Worm (Caenorhabditis elegans) whole organism, L1 larva: ENCODE measurements around the gene srh-291.

Source experiments
- ceh-63 ChIP-seq: fragments of 200-800 bp; sonication (Bioruptor generic); optimal IDR thresholded peaks from 2 replicates; lab custom pipeline; 2018; ENCODE audit warnings: mild to moderate bottlenecking, missing genetic modification characterization, missing compliant biosample characterization
- jun-1 ChIP-seq: fragments of 150-350 bp; optimal IDR thresholded peaks from 2 replicates; lab custom pipeline; 2014; ENCODE audit warnings: missing biosample characterization, missing genetic modification reagents, missing genetic modification characterization
- nhr-12 ChIP-seq: sonication (generic microtip); optimal IDR thresholded peaks from 2 replicates; lab custom pipeline; 2017; ENCODE audit warnings: missing biosample characterization, missing genetic modification characterization
- nhr-47 ChIP-seq: sonication (generic microtip); optimal IDR thresholded peaks from 2 replicates; lab custom pipeline; 2016; ENCODE audit warnings: mild to moderate bottlenecking, missing genetic modification characterization, moderate library complexity, missing compliant biosample characterization
- nhr-71 ChIP-seq: sonication (generic microtip); optimal IDR thresholded peaks from 2 replicates; lab custom pipeline; 2016; ENCODE audit warnings: mild to moderate bottlenecking, missing genetic modification characterization, moderate library complexity, missing compliant biosample characterization
- nhr-77 ChIP-seq: fragments of 150-350 bp; optimal IDR thresholded peaks from 2 replicates; lab custom pipeline; 2014; ENCODE audit warnings: missing biosample characterization, missing genetic modification characterization
- skn-1 ChIP-seq: fragments of 150-350 bp; optimal IDR thresholded peaks from 2 replicates; lab custom pipeline; 2014; ENCODE audit warnings: missing biosample characterization, missing genetic modification characterization

DNA sequence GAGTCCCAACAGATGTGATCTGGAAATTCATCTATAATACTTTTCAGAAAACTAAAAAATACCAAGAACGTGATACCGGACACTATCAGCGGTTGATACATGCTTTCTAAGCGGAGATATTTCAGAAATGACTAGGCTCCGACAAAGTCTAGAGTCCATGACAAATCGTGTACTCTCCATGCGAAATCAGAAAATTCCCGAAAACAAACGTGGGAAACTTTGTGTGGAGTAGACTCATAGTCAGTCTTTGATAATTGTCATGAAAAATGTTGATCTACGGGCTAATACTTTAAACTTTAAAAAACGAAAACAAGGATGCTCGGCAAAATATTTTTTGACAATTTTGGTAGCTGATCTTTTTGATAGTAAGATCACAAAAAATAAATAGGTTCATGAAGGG, 6.6 kb upstream of the srh-291 start, which contains the start of gene srx-18:
- TF ChIP-seq skn-1 (tag; lab: Kevin White, UChicago) (no peak), nhr-71 (tag; lab: Kevin White, UChicago) (no peak), ceh-63 (GFP tag; lab: Kevin White, UChicago) (no peak), jun-1 (tag; lab: Kevin White, UChicago) (no peak), nhr-12 (tag; lab: Kevin White, UChicago) (no peak), nhr-77 (tag; lab: Kevin White, UChicago) (no peak), nhr-47 (tag; lab: Kevin White, UChicago) (no peak)
